Worm (Caenorhabditis elegans) whole organism, L1 larva: ENCODE measurements around the gene cec-7.

Source experiments
- elt-3 ChIP-seq, 6 experiments: fragments of 150-350 bp in 1 of 6; sonication (generic microtip); optimal IDR thresholded peaks; 2 replicates each; lab custom pipeline; 2017 to 2018; ENCODE audit warnings: missing biosample characterization in 6 of 6, missing genetic modification characterization in 6 of 6, inconsistent platforms in 1 of 6
- nhr-11 ChIP-seq: fragments of 150-350 bp; optimal IDR thresholded peaks from 2 replicates; lab custom pipeline; 2014; ENCODE audit warnings: missing biosample characterization, missing genetic modification characterization

- no peak for TF ChIP-seq elt-3 (tag; optimal IDR thresholded peaks at IDR 0.05; lab: Kevin White, UChicago)
- no peak for TF ChIP-seq nhr-11 (tag; lab: Kevin White, UChicago)
Observed at ce11 chrIII:12838299-12838698, 39.1 kb downstream of the cec-7 start.
